Fruit fly (Drosophila melanogaster) whole organism, embryonic: ENCODE data around the gene CG13239.
A peak's percentile ranks its signal among the peaks of the same experiment; 100 is the strongest.

Experiments used
- Abd-B ChIP-seq: fragments of 200-800 bp; sonication (Bioruptor generic); optimal IDR thresholded peaks from 2 replicates; lab custom pipeline; 2018; ENCODE audit warnings: missing biosample characterization, mild to moderate bottlenecking, missing genetic modification characterization, moderate library complexity
- Awh ChIP-seq: fragments of 200-800 bp; sonication (Bioruptor generic); IDR thresholded peaks from 2 replicates; pipeline ENCODE4, ENCODE4 v1.3.6; 2022; ENCODE audit warnings: missing biosample characterization, missing genetic modification characterization
- B-H2 ChIP-seq: fragments of 200-800 bp; sonication (Bioruptor generic); optimal IDR thresholded peaks from 2 replicates; lab custom pipeline; 2018; ENCODE audit warnings: missing biosample characterization, mild to moderate bottlenecking, missing genetic modification characterization
- Bdp1 ChIP-seq: fragments of 200-800 bp; sonication (Bioruptor generic); optimal IDR thresholded peaks from 3 replicates; lab custom pipeline; 2016; ENCODE audit warnings: missing biosample characterization, missing genetic modification characterization
- Bgb ChIP-seq: fragments of 200-800 bp; sonication (Bioruptor generic); IDR thresholded peaks from 2 replicates; pipeline ENCODE4 v1.3.6; 2022; ENCODE audit warnings: missing biosample characterization, missing genetic modification characterization; ENCODE audit not compliant: partially characterized antibody
- Bteb2 ChIP-seq: fragments of 200-800 bp; sonication (Bioruptor generic); optimal IDR thresholded peaks from 2 replicates; lab custom pipeline; 2016; ENCODE audit warnings: missing biosample characterization, missing genetic modification characterization
- CG10431 ChIP-seq: fragments of 200-800 bp; sonication (Bioruptor generic); optimal IDR thresholded peaks from 3 replicates; lab custom pipeline; 2018; ENCODE audit warnings: missing biosample characterization, mild to moderate bottlenecking, missing genetic modification characterization
- CG11247 ChIP-seq: fragments of 200-800 bp; sonication (Bioruptor generic); IDR thresholded peaks from 2 replicates; pipeline ENCODE4 v1.3.6; 2022; ENCODE audit warnings: missing biosample characterization, missing genetic modification characterization
- CG13624 ChIP-seq: fragments of 200-800 bp; sonication (Bioruptor generic); optimal IDR thresholded peaks from 2 replicates; lab custom pipeline; 2016; ENCODE audit warnings: missing biosample characterization, missing genetic modification characterization
- CG14710 ChIP-seq: fragments of 200-800 bp; sonication (Bioruptor generic); optimal IDR thresholded peaks from 3 replicates; lab custom pipeline; 2019; ENCODE audit warnings: missing biosample characterization, mild to moderate bottlenecking, missing genetic modification characterization, moderate library complexity
- CG15073 ChIP-seq: fragments of 200-800 bp; sonication (Bioruptor generic); optimal IDR thresholded peaks from 2 replicates; lab custom pipeline; 2016; ENCODE audit warnings: missing biosample characterization, missing genetic modification characterization
- CG15696 ChIP-seq: fragments of 200-800 bp; sonication (Bioruptor generic); optimal IDR thresholded peaks from 2 replicates; lab custom pipeline; 2019; ENCODE audit warnings: missing biosample characterization, mild to moderate bottlenecking, missing genetic modification characterization, moderate library complexity
- CG17829 ChIP-seq: fragments of 200-800 bp; optimal IDR thresholded peaks from 2 replicates; lab custom pipeline; 2019; ENCODE audit warnings: missing biosample characterization, mild to moderate bottlenecking, missing genetic modification characterization, moderate library complexity
- CG31224 ChIP-seq: fragments of 200-800 bp; sonication (Bioruptor generic); IDR thresholded peaks from 2 replicates; pipeline ENCODE4 v1.3.6; 2022; ENCODE audit warnings: missing biosample characterization, missing genetic modification characterization
- CG31441 ChIP-seq: fragments of 200-800 bp; sonication (Bioruptor generic); IDR thresholded peaks from 2 replicates; pipeline ENCODE4 v1.3.6; 2022; ENCODE audit warnings: missing biosample characterization, missing genetic modification characterization
- CG32532 ChIP-seq: fragments of 200-800 bp; sonication (Bioruptor generic); IDR thresholded peaks from 2 replicates; pipeline ENCODE4 v1.3.6; 2022; ENCODE audit warnings: missing biosample characterization, missing genetic modification characterization
- CG42726 ChIP-seq: fragments of 200-800 bp; sonication (Bioruptor generic); IDR thresholded peaks from 2 replicates; pipeline ENCODE4 v1.3.6; 2022; ENCODE audit warnings: missing biosample characterization, missing genetic modification characterization; ENCODE audit not compliant: partially characterized antibody
- CG4282 ChIP-seq: fragments of 200-800 bp; sonication (Bioruptor generic); optimal IDR thresholded peaks from 2 replicates; lab custom pipeline; 2016; ENCODE audit warnings: missing biosample characterization, missing genetic modification characterization
- CG5245 ChIP-seq: fragments of 200-800 bp; sonication (Bioruptor generic); optimal IDR thresholded peaks from 3 replicates; lab custom pipeline; 2016; ENCODE audit warnings: missing biosample characterization, missing genetic modification characterization
- CG9437 ChIP-seq: fragments of 200-800 bp; sonication (Bioruptor generic); optimal IDR thresholded peaks from 2 replicates; lab custom pipeline; 2018; ENCODE audit warnings: missing biosample characterization, mild to moderate bottlenecking, missing genetic modification characterization
- CG9932 ChIP-seq: fragments of 200-800 bp; sonication (Bioruptor generic); IDR thresholded peaks from 2 replicates; pipeline ENCODE4 v1.3.6; 2022; ENCODE audit warnings: missing biosample characterization, missing genetic modification characterization
- HLH4C ChIP-seq: fragments of 200-800 bp; sonication (Bioruptor generic); IDR thresholded peaks from 3 replicates; pipeline ENCODE4 v1.3.6; 2022; ENCODE audit warnings: missing biosample characterization, missing genetic modification characterization; ENCODE audit not compliant: partially characterized antibody
- Hr51 ChIP-seq, 2 experiments: fragments of 200-800 bp; sonication (Bioruptor generic); optimal IDR thresholded peaks; 2 replicates in 1 of 2; 3 replicates in 1 of 2; lab custom pipeline; 2016 to 2018; ENCODE audit warnings: missing biosample characterization in 2 of 2, missing genetic modification characterization in 2 of 2, mild to moderate bottlenecking in 1 of 2, moderate library complexity in 1 of 2
- MTF-1 ChIP-seq: fragments of 200-800 bp; sonication (Bioruptor generic); optimal IDR thresholded peaks from 2 replicates; lab custom pipeline; 2018; ENCODE audit warnings: missing biosample characterization, mild to moderate bottlenecking, missing genetic modification characterization, borderline replicate concordance
- Max ChIP-seq: fragments of 200-800 bp; sonication (Bioruptor generic); optimal IDR thresholded peaks from 2 replicates; lab custom pipeline; 2016; ENCODE audit warnings: missing biosample characterization, mild to moderate bottlenecking, missing genetic modification characterization
- Med ChIP-seq: fragments of 200-800 bp; sonication (Bioruptor generic); peaks from one replicate; lab custom pipeline; 2016; ENCODE audit warnings: missing biosample characterization, missing genetic modification characterization, mild to moderate bottlenecking, inconsistent platforms, moderate library complexity
- Nf-YA ChIP-seq: fragments of 200-800 bp; sonication (Bioruptor generic); IDR thresholded peaks from 2 replicates; pipeline ENCODE4 v1.3.6; 2022; ENCODE audit warnings: missing biosample characterization, missing genetic modification characterization
- Pdp1 ChIP-seq, 2 experiments: fragments of 200-800 bp; sonication (Bioruptor generic); optimal IDR thresholded peaks; 3 replicates each; lab custom pipeline; 2016; ENCODE audit warnings: missing biosample characterization in 2 of 2, missing genetic modification characterization in 2 of 2, mild to moderate bottlenecking in 1 of 2, moderate library complexity in 1 of 2
- Vsx1 ChIP-seq: fragments of 200-800 bp; sonication (Bioruptor generic); optimal IDR thresholded peaks from 2 replicates; lab custom pipeline; 2017; ENCODE audit warnings: missing biosample characterization, mild to moderate bottlenecking, missing genetic modification characterization, missing genetic modification reagents
- Xbp1 ChIP-seq: fragments of 200-800 bp; sonication (Bioruptor generic); optimal IDR thresholded peaks from 3 replicates; lab custom pipeline; 2016; ENCODE audit warnings: missing biosample characterization, mild to moderate bottlenecking, missing genetic modification characterization
- ap ChIP-seq: fragments of 200-800 bp; sonication (Bioruptor generic); IDR thresholded peaks from 2 replicates; pipeline ENCODE4 v1.3.6; 2022; ENCODE audit warnings: missing biosample characterization, missing genetic modification characterization
- corto ChIP-seq: fragments of 200-800 bp; sonication (Bioruptor generic); optimal IDR thresholded peaks from 2 replicates; lab custom pipeline; 2016; ENCODE audit warnings: missing biosample characterization, mild to moderate bottlenecking, missing genetic modification characterization, moderate library complexity
- croc ChIP-seq: fragments of 200-800 bp; sonication (Bioruptor generic); conservative IDR thresholded peaks from 3 replicates; pipeline ENCODE4 v1.3.6; 2022; ENCODE audit warnings: missing biosample characterization, missing genetic modification characterization
- dmrt99B ChIP-seq: fragments of 200-800 bp; sonication (Bioruptor generic); optimal IDR thresholded peaks from 2 replicates; lab custom pipeline; 2018; ENCODE audit warnings: missing biosample characterization, mild to moderate bottlenecking, missing genetic modification characterization, moderate library complexity
- h ChIP-seq: fragments of >200 bp; optimal IDR thresholded peaks from 2 replicates; lab custom pipeline; 2017
- kni ChIP-seq: fragments of 200-800 bp; sonication (Bioruptor generic); optimal IDR thresholded peaks from 3 replicates; lab custom pipeline; 2017; ENCODE audit warnings: mild to moderate bottlenecking, missing biosample characterization, missing genetic modification reagents, missing genetic modification characterization
- lola ChIP-seq, 3 experiments: fragments of >200 bp in 2 of 3; fragments of 200-800 bp in 1 of 3; sonication (Bioruptor generic) in 1 of 3; optimal IDR thresholded peaks; 2 replicates each; lab custom pipeline; 2017 to 2019; ENCODE audit warnings: missing biosample characterization in 3 of 3, missing genetic modification characterization in 3 of 3, mild to moderate bottlenecking in 1 of 3, moderate library complexity in 1 of 3
- lov ChIP-seq, 2 experiments: fragments of 200-800 bp in 1 of 2; fragments of >200 bp in 1 of 2; sonication (Bioruptor generic) in 1 of 2; IDR thresholded peaks in 1 of 2; optimal IDR thresholded peaks in 1 of 2; 2 replicates in 1 of 2; 3 replicates in 1 of 2; pipeline versions ENCODE4 v1.3.6 to Lab custom; 2017 to 2022; ENCODE audit warnings: missing biosample characterization in 1 of 2, missing genetic modification characterization in 1 of 2
- nom ChIP-seq: fragments of 200-800 bp; sonication (Bioruptor generic); optimal IDR thresholded peaks from 2 replicates; lab custom pipeline; 2017; ENCODE audit warnings: missing biosample characterization, missing genetic modification characterization, mild to moderate bottlenecking, moderate library complexity, missing genetic modification reagents
- pum ChIP-seq: fragments of 200-800 bp; sonication (Bioruptor generic); optimal IDR thresholded peaks from 2 replicates; lab custom pipeline; 2016; ENCODE audit warnings: missing biosample characterization, missing genetic modification characterization
- sc ChIP-seq, 3 experiments: fragments of >200 bp in 2 of 3; fragments of 200-800 bp in 1 of 3; sonication (Bioruptor generic) in 1 of 3; optimal IDR thresholded peaks; 2 replicates in 2 of 3; 3 replicates in 1 of 3; lab custom pipeline; 2017; ENCODE audit warnings: mild to moderate bottlenecking in 1 of 3, missing biosample characterization in 1 of 3, missing genetic modification characterization in 1 of 3, missing genetic modification reagents in 1 of 3
- sima ChIP-seq: fragments of 200-800 bp; sonication (Bioruptor generic); optimal IDR thresholded peaks from 2 replicates; lab custom pipeline; 2016; ENCODE audit warnings: missing biosample characterization, missing genetic modification characterization
- sob ChIP-seq: fragments of 200-800 bp; sonication (Bioruptor generic); IDR thresholded peaks from 2 replicates; pipeline ENCODE4 v1.3.6; 2022; ENCODE audit warnings: missing biosample characterization, missing genetic modification characterization
- tio ChIP-seq: fragments of 200-800 bp; sonication (Bioruptor generic); optimal IDR thresholded peaks from 2 replicates; lab custom pipeline; 2017; ENCODE audit warnings: missing biosample characterization, missing genetic modification characterization, inconsistent platforms
- tna ChIP-seq: fragments of 200-800 bp; sonication (Bioruptor generic); IDR thresholded peaks from 2 replicates; pipeline ENCODE4 v1.3.6; 2022; ENCODE audit warnings: missing biosample characterization, missing genetic modification characterization; ENCODE audit not compliant: partially characterized antibody
- trem ChIP-seq: fragments of 200-800 bp; optimal IDR thresholded peaks from 3 replicates; lab custom pipeline; 2019; ENCODE audit warnings: missing biosample characterization, mild to moderate bottlenecking, missing genetic modification characterization, moderate library complexity
- zen2 ChIP-seq: fragments of 200-800 bp; sonication (Bioruptor generic); IDR thresholded peaks from 3 replicates; pipeline ENCODE4 v1.3.6; 2022; ENCODE audit warnings: missing biosample characterization, missing genetic modification characterization; ENCODE audit not compliant: partially characterized antibody

Gene CG13239

DNA sequence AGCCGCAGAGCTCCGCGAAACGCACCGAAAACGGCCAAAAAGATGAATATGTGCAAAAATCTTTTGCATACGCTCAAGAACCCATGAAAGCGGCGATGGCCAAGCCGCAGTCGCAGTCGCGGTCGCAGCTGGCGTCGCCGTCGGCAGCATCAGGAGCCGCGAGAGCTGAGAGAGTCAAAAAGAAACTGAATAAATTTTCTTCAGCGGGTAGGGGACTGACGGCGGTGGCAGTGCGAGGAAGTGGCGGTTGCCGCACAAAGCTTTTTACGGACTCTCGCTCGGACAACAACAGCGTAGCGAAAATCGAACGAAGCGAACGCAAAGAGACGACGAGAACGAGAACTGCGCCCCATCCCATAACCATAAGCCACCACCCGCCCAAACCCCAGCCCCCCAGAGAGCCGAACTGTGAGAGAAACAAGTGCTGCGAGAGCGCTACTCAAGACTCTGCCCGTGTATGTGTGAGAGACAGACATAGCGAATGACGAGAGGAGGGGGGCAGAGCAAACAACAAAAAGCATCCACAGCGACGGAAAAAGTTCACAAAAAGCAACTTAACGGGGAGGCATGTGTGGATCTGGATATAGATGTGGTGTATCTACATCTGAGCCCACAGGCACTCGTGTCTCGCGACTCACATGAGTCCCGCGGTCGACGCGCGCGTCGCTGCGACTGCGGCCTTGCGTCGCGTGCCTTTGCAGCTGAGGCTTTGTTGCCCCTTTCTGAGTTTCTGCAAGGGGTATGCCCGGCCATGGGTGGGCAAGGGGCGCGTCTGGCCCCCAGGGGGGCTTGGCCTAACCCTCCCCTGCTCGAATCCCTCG is 25.2 kb upstream of the CG13239 start, which contains the start of gene jim (continued):
- TF ChIP-seq CG15696: no peak
- TF ChIP-seq Abd-B (GFP tag; lab: Kevin White, UChicago): no peak
- peak; percentile 77 for TF ChIP-seq Med (GFP tag; lab: Kevin White, UChicago)
- TF ChIP-seq ap (GFP tag; lab: Robert Waterston, UW): no peak
- TF ChIP-seq dmrt99B (tag; lab: Kevin White, UChicago): no peak
- TF ChIP-seq pum (GFP tag; lab: Kevin White, UChicago): no peak
- no peak; the same call in 1 of the 2 replicates for TF ChIP-seq Bgb (GFP tag; lab: Robert Waterston, UW)
- no peak for TF ChIP-seq CG14710 (tag; lab: Kevin White, UChicago)
- TF ChIP-seq CG31441: no peak
- no peak for TF ChIP-seq Awh
- TF ChIP-seq h: no peak
- no peak for TF ChIP-seq lola (GFP tag; optimal IDR thresholded peaks at IDR 0.05; lab: Kevin White, UChicago)
- no peak for TF ChIP-seq zen2
- TF ChIP-seq Max (GFP tag; lab: Kevin White, UChicago): no peak
- TF ChIP-seq CG13624 (GFP tag; lab: Kevin White, UChicago): no peak
- no peak for TF ChIP-seq Bdp1 (GFP tag; lab: Kevin White, UChicago)
- TF ChIP-seq corto (GFP tag; lab: Kevin White, UChicago): peak; percentile 63
- peak in 1 of 2 experiments; percentile 11 for TF ChIP-seq Pdp1 (GFP tag; optimal IDR thresholded peaks at IDR 0.05; lab: Kevin White, UChicago)
- no peak for TF ChIP-seq lov (optimal IDR thresholded peaks at IDR 0.05; lab: Kevin White, UChicago)
- no peak for TF ChIP-seq lov (GFP tag; IDR thresholded peaks at IDR 0.05; lab: Robert Waterston, UW)
- TF ChIP-seq CG17829 (tag; lab: Kevin White, UChicago): no peak
- TF ChIP-seq CG4282 (GFP tag; lab: Kevin White, UChicago): no peak
- TF ChIP-seq nom (GFP tag; lab: Kevin White, UChicago): peak; percentile 79
- TF ChIP-seq tna: no peak
- no peak for TF ChIP-seq MTF-1 (GFP tag; lab: Kevin White, UChicago)
- TF ChIP-seq CG5245 (GFP tag; lab: Kevin White, UChicago): no peak
- TF ChIP-seq sob: no peak
- TF ChIP-seq croc (GFP tag; lab: Robert Waterston, UW): no peak
- TF ChIP-seq Xbp1 (GFP tag; lab: Kevin White, UChicago): no peak
- TF ChIP-seq sc (optimal IDR thresholded peaks at IDR 0.05; lab: Kevin White, UChicago): no peak
- TF ChIP-seq sc (GFP tag; optimal IDR thresholded peaks at IDR 0.05; lab: Kevin White, UChicago): no peak
- TF ChIP-seq CG10431 (GFP tag; lab: Kevin White, UChicago): no peak
- TF ChIP-seq B-H2 (GFP tag; lab: Kevin White, UChicago): no peak
- TF ChIP-seq Nf-YA: no peak
- no peak for TF ChIP-seq CG9437 (GFP tag; lab: Kevin White, UChicago)
- TF ChIP-seq trem (tag; lab: Kevin White, UChicago): no peak
- no peak for TF ChIP-seq CG31224 (GFP tag; lab: Robert Waterston, UW)
- TF ChIP-seq Hr51 (GFP tag; optimal IDR thresholded peaks at IDR 0.05; lab: Kevin White, UChicago): peak in 1 of 2 experiments; percentile 72
- TF ChIP-seq tio (GFP tag; lab: Kevin White, UChicago): no peak
- TF ChIP-seq Vsx1 (GFP tag; lab: Kevin White, UChicago): no peak
- TF ChIP-seq CG15073: no peak
- TF ChIP-seq sima (GFP tag; lab: Kevin White, UChicago): no peak
- peak; percentile 54; the same call in 1 of the 2 replicates for TF ChIP-seq CG32532
- TF ChIP-seq Bteb2 (GFP tag; lab: Kevin White, UChicago): no peak
- TF ChIP-seq CG9932 (GFP tag; lab: Robert Waterston, UW): peak; percentile 5; the same call in 1 of the 2 replicates
- TF ChIP-seq kni: no peak
- 0 out of 3 replicates have a peak, but pooled peaks have one; percentile 49 for TF ChIP-seq HLH4C (GFP tag; lab: Robert Waterston, UW)
- TF ChIP-seq CG42726 (GFP tag; lab: Robert Waterston, UW): no peak
- no peak; the same call in 1 of the 2 replicates for TF ChIP-seq CG11247 (GFP tag; lab: Robert Waterston, UW)
